Fruit fly (Drosophila melanogaster) whole organism, wandering third instar larva: Measurements from ENCODE around the gene CG7059.

Experiments
- Abd-B ChIP-seq: fragments of >200 bp; optimal IDR thresholded peaks from 2 replicates; lab custom pipeline; 2017; ENCODE audit warnings: missing biosample characterization, missing genetic modification characterization
- Myc ChIP-seq: fragments of >200 bp; optimal IDR thresholded peaks from 2 replicates; lab custom pipeline; 2017
- dmrt93B ChIP-seq: fragments of 200-800 bp; sonication (Bioruptor generic); optimal IDR thresholded peaks from 2 replicates; lab custom pipeline; 2018; ENCODE audit warnings: missing biosample characterization, mild to moderate bottlenecking, missing genetic modification characterization
- lola ChIP-seq: fragments of >200 bp; optimal IDR thresholded peaks from 2 replicates; lab custom pipeline; 2017; ENCODE audit warnings: missing biosample characterization, missing genetic modification characterization
- psq ChIP-seq: fragments of 200-800 bp; sonication (Bioruptor generic); optimal IDR thresholded peaks from 3 replicates; lab custom pipeline; 2017; ENCODE audit warnings: missing biosample characterization, mild to moderate bottlenecking, missing genetic modification characterization, moderate library complexity
- rgr ChIP-seq: fragments of 200-800 bp; sonication (Bioruptor generic); optimal IDR thresholded peaks from 3 replicates; lab custom pipeline; 2016; ENCODE audit warnings: missing biosample characterization, mild to moderate bottlenecking, missing genetic modification characterization

dm6 chr3R:22342708-22343107 is 46.9 kb upstream of the CG7059 start:
- no peak for TF ChIP-seq psq (GFP tag; lab: Kevin White, UChicago)
- TF ChIP-seq Abd-B (GFP tag; lab: Kevin White, UChicago): no peak
- TF ChIP-seq dmrt93B (GFP tag; lab: Kevin White, UChicago): no peak
- no peak for TF ChIP-seq Myc (lab: Kevin White, UChicago)
- no peak for TF ChIP-seq rgr (GFP tag; lab: Kevin White, UChicago)
- no peak for TF ChIP-seq lola
